Worm (Caenorhabditis elegans): ENCODE results near the gene T22E5.1.

Gene T22E5.1

DNA sequence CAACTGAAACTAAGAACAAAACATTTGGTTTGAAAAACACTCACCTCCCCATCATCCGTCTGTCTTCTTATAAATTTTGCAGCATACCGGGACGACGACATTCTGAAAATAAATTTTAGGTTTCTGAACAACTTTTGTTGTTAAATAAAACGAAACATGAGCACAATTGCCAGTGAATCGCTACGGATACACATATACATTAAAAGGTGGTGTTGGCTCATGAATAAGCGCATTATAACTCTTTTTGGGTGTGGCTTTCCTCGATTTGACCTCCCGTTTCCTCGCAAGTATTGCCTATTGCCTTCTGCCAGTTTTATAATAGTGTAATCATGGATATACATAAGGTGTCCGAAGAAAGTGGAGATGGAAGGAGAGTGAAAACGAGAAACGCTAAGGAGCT, 21.2 kb upstream of the T22E5.1 start, which contains the start of gene igcm-2:
Gene igcm-2, minus strand, starts transcription at position 101 of the 400 bp plus-strand sequence.
- TF ChIP-seq alr-1 (tag; optimal IDR thresholded peaks at IDR 0.05) (no peak), aly-2 (tag; optimal IDR thresholded peaks at IDR 0.05) (no peak), fos-1 (tag; optimal IDR thresholded peaks at IDR 0.05) (no peak), R02D3.7 (tag; optimal IDR thresholded peaks at IDR 0.05) (no peak), lin-11 (tag; optimal IDR thresholded peaks at IDR 0.05) (no peak), nhr-237 (tag; optimal IDR thresholded peaks at IDR 0.05) (no peak), ztf-1 (GFP tag; conservative IDR thresholded peaks at IDR 0.05) (no peak), unc-62 (GFP tag; optimal IDR thresholded peaks at IDR 0.05) (no peak), nhr-6 (tag; optimal IDR thresholded peaks at IDR 0.05) (no peak), ZK546.5 (tag; optimal IDR thresholded peaks at IDR 0.05) (no peak), nhr-23 (tag; optimal IDR thresholded peaks at IDR 0.05) (no peak), lsy-2 (tag; optimal IDR thresholded peaks at IDR 0.05) (no peak), elt-1 (tag; optimal IDR thresholded peaks at IDR 0.05) (no peak), sem-4 (tag; optimal IDR thresholded peaks at IDR 0.05) (no peak), nhr-11 (tag; optimal IDR thresholded peaks at IDR 0.05) (no peak), ceh-82 (tag; optimal IDR thresholded peaks at IDR 0.05) (no peak)

DNA sequence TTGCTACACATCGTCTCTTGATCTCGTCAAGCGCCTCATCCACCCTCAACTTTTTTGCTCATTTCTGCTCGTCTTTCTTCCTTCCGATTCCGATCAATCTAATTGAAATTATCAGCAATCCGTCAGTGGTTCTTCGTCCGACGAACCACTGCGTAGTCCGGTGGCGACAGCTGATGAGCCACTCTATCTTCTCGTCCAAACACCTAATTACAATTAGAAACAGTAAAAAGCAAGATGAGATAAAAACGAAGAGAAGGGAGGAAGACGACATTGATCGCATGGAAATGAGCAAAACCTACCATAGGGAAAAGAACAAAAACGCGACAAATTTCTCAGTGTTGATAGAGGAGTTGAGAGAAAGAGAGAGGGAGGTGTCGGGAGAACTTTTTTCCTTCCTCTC, 13.2 kb upstream of the T22E5.1 start:
- TF ChIP-seq C34F6.9 (tag; optimal IDR thresholded peaks at IDR 0.05) (peak; percentile 8), F13H6.1 (tag; optimal IDR thresholded peaks at IDR 0.05) (peak; percentile 6), lsy-2 (tag; optimal IDR thresholded peaks at IDR 0.05) (peak in 1 of 2 experiments; percentile 5), mbf-1 (tag; optimal IDR thresholded peaks at IDR 0.05) (no peak)

DNA sequence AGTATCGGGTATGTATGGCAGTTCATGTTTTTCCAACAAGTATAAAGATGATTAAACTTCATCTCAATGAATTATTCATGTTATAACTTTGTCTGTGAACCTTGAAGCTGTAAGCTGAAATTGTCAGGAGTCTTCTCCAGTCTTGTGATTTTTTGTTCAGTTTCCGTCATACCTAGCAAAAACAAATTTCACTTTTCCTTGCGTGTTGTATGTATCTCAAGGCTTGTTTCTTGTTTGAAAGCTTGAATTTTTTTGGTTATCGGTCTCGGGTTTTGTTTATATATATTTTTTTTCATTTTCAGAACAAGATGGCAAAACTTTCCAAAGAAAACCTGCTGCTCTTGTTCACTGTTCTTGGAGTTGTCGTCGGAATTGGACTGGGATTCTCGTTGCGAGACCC, 9.6 kb upstream of the T22E5.1 start, which contains the start of gene glt-4:
Gene glt-4, plus strand, starts transcription at position 301 of the 400 bp plus-strand sequence.
- no peak for TF ChIP-seq ztf-1 (GFP tag; conservative IDR thresholded peaks at IDR 0.05)
- TF ChIP-seq nhr-237 (tag; optimal IDR thresholded peaks at IDR 0.05): no peak
- TF ChIP-seq R02D3.7 (tag; optimal IDR thresholded peaks at IDR 0.05): no peak
- no peak for TF ChIP-seq nhr-23 (tag; optimal IDR thresholded peaks at IDR 0.05)
- no peak for TF ChIP-seq Y55F3AM.14 (GFP tag; optimal IDR thresholded peaks at IDR 0.05)
- no peak for TF ChIP-seq unc-55 (GFP tag; optimal IDR thresholded peaks at IDR 0.05)

DNA sequence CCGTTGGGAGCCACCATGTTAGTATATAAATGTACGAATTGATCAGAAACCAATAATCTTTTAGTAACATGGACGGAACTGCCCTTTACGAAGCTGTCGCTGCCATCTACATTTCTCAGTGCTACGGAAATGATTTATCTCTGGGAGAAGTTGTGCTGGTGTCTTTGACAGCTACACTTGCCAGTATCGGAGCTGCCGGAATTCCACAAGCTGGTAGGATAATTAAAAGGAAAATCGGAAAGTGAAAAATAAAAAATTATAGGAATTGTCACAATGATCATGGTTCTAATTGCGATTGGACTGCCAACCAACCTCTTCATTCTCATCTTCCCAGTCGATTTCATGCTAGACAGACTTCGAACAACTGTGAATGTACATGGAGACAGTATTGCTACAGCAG, 6.8 kb upstream of the T22E5.1 start:
- TF ChIP-seq sma-9 (GFP tag; optimal IDR thresholded peaks at IDR 0.05) (no peak), sma-9 (tag; optimal IDR thresholded peaks at IDR 0.05) (no peak), aly-2 (tag; optimal IDR thresholded peaks at IDR 0.05) (no peak), nhr-10 (tag; optimal IDR thresholded peaks at IDR 0.05) (no peak), zag-1 (tag; optimal IDR thresholded peaks at IDR 0.05) (no peak), lin-11 (tag; optimal IDR thresholded peaks at IDR 0.05) (no peak), nhr-77 (tag; optimal IDR thresholded peaks at IDR 0.05) (no peak), skn-1 (tag; optimal IDR thresholded peaks at IDR 0.05) (no peak), lin-13 (GFP tag; optimal IDR thresholded peaks at IDR 0.05) (no peak), unc-62 (GFP tag; optimal IDR thresholded peaks at IDR 0.05) (no peak), mbf-1 (tag; optimal IDR thresholded peaks at IDR 0.05) (no peak), nhr-21 (tag; optimal IDR thresholded peaks at IDR 0.05) (no peak)

DNA sequence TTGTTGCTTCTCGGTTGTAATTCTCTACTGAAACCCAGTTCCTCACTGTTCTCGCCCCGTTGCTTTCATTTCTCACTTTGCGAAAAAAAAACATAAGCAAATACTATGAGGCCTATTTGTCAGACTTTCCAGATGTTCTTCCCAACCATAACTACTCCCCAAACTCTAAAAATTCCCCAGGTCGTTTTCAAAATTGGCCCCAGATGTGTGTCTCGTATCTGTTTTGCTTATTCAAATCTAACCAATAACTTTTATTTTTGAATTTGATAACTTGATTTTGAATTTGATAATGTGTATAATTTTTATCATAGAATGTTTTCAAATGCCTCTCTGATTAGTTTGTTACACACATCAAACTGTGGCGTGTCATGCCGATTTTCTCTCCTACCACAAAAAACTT, 4.9 kb upstream of the T22E5.1 start:
- no peak for TF ChIP-seq nhr-21 (tag; optimal IDR thresholded peaks at IDR 0.05)
- TF ChIP-seq R02D3.7 (tag; optimal IDR thresholded peaks at IDR 0.05): no peak
- TF ChIP-seq peb-1 (tag; optimal IDR thresholded peaks at IDR 0.05): no peak
- TF ChIP-seq nhr-77 (tag; optimal IDR thresholded peaks at IDR 0.05): no peak
- TF ChIP-seq nhr-12 (tag; optimal IDR thresholded peaks at IDR 0.05): no peak
- TF ChIP-seq sem-4 (tag; optimal IDR thresholded peaks at IDR 0.05): no peak
- no peak for TF ChIP-seq ztf-11 (tag; optimal IDR thresholded peaks at IDR 0.05)

DNA sequence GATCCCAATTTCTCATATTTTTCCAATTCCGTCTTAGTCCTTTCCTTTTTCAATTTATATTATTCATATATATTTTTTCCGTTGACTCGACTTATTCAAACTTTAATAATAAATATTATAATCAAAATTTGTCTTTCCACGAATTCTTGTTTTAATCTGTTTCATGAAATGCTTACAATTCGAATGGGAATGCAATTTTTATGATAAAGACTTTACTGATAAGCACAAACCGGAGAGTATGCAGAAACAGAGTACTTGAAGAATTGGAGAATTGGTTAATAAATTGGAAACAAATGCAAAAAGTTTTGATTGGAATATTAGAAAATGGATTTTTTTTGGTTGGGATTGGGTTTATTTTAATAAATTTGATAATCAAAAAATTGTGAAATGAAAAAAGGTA, 4.4 kb upstream of the T22E5.1 start:
- TF ChIP-seq egl-27 (tag; optimal IDR thresholded peaks at IDR 0.05) (no peak), alr-1 (tag; optimal IDR thresholded peaks at IDR 0.05) (no peak), mab-5 (tag; optimal IDR thresholded peaks at IDR 0.05) (no peak), skn-1 (tag; optimal IDR thresholded peaks at IDR 0.05) (peak; percentile 90), dmd-4 (tag; optimal IDR thresholded peaks at IDR 0.05) (no peak), lsy-2 (tag; optimal IDR thresholded peaks at IDR 0.05) (peak in 1 of 2 experiments; percentile 13), sma-3 (GFP tag; optimal IDR thresholded peaks at IDR 0.05) (no peak), fos-1 (tag; optimal IDR thresholded peaks at IDR 0.05) (peak; percentile 23)

Measured in whole organism, L2 larva.